Worm (Caenorhabditis elegans): Measurements from ENCODE around the gene nhr-229.
A peak's percentile ranks its signal among the peaks of the same experiment; 100 is the strongest.

nhr-229 gene

DNA sequence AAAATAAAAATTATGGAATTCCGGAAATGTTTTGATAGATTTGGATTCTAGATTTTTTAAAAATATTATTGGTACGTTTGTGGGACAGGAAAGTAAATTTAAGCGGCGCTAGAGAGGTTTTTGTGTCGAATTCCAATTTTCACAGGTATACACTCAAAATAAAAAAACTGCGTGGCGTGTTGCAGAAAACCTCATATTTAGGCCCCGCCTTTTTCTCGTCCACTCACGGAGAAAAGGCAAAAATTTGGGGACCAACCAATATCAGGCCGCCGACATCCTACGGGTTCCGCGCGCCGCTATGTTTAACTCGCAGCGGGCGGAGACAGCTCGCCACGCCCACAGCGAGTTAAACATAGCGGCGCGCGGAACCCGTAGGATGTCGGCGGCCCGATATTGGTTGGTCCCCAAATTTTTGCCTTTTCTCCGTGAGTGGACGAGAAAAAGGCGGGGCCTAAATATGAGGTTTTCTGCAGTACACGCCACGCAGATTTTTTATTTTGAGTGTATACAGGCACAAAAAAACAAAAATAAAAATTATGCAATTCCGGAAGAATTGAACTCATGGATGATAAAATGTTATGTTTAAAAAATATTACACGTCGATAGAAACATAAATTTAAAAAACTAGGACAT lies 28.2 kb upstream of the nhr-229 start:
- TF ChIP-seq pbrm-1 (GFP tag; IDR thresholded peaks at IDR 0.05) (peak; percentile 58; the same call in 1 of the 2 replicates), attf-6 (GFP tag; IDR thresholded peaks at IDR 0.05) (peak; percentile 91), snpc-4 (GFP tag; optimal IDR thresholded peaks at IDR 0.05) (peak; percentile 37), snpc-4 (tag; optimal IDR thresholded peaks at IDR 0.05) (peak in 3 of 4 experiments; percentile 68 to 95 (median 85))

DNA sequence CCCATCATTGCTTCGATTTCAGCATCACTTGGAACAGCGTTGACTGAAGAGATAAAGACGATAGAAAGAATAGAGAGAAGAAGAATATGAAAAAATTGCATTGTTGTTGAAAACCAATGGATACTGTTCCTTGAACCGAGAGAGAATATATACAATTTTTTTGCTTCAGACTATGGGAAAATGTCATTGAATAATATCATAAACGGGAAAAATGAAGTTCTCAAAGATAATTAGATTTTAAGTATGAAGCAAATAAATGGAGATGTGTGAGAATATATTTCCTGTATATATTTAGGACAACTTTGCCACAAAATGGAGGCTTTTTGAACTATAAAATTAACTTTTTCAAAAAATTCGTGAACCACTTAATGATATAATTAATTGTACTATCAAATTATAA lies 27.6 kb upstream of the nhr-229 start, which contains the start of gene Y116A8C.44:
Y116A8C.44 (minus strand) TSS at position 101 of the 400 bp plus-strand sequence.
- TF ChIP-seq bed-1 (GFP tag; IDR thresholded peaks at IDR 0.05), result no peak
- no peak for TF ChIP-seq sdz-38 (tag; optimal IDR thresholded peaks at IDR 0.05)
- no peak for TF ChIP-seq rpc-1 (optimal IDR thresholded peaks at IDR 0.05)
- no peak for TF ChIP-seq rpc-1 (tag; optimal IDR thresholded peaks at IDR 0.05)
- no peak for TF ChIP-seq dox-1 (GFP tag; IDR thresholded peaks at IDR 0.05)
- TF ChIP-seq unc-130 (GFP tag; optimal IDR thresholded peaks at IDR 0.05), result no peak

DNA sequence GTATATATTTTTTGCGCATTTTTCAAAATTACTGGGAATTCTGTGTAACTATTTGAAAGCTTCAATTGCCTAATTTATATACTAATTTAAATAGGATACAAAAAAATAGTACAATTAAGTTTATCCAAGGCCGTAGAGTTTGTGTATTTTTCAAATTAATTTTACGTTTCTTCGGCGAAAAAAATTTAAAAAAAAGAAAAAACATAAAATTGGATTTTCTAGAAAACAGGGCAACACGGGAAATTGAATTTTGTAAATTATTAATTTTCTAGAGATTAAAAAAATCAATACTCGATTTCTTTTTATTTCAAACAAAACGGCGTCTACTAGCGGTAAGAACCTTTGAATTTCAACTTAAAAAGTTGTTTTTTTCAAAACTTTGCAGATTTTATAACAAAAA lies 22.9 kb upstream of the nhr-229 start, which contains the start of gene Y116A8C.23:
Y116A8C.23 (plus strand) TSS at position 301 of the 400 bp plus-strand sequence.
- TF ChIP-seq F39B2.1 (GFP tag; IDR thresholded peaks at IDR 0.05) (no peak), Y56A3A.18 (GFP tag; IDR thresholded peaks at IDR 0.05) (no peak), sdz-38 (tag; optimal IDR thresholded peaks at IDR 0.05) (no peak), lsl-1 (GFP tag; optimal IDR thresholded peaks at IDR 0.05) (no peak), snpc-3.4 (tag; optimal IDR thresholded peaks at IDR 0.05) (no peak), aptf-3 (GFP tag; IDR thresholded peaks at IDR 0.05) (no peak), hsf-1 (GFP tag; IDR thresholded peaks at IDR 0.05) (no peak), hlh-26 (GFP tag; conservative IDR thresholded peaks at IDR 0.05) (no peak), lir-1 (GFP tag; conservative IDR thresholded peaks at IDR 0.05) (no peak), B0019.2 (GFP tag; conservative IDR thresholded peaks at IDR 0.05) (no peak)

DNA sequence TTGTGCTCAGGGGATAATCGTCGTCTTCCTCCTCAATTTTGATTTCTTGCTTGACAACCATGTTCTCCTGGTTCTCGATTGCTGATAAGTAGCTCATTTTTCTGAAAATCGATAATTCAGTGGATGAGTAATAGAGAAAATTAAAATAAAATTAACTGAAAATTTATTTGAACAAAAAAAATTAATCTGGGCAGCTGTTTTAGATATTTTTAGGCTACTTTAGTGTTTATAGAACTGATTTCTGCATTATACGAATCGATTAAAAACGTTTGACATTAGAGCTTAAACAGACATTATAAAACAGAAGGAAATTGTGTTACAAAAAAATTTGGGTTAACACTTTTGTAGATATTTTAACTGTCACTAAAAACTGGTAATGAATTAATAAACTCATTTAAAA lies 17.9 kb upstream of the nhr-229 start, which contains the start of gene athp-3:
athp-3 (minus strand) TSS at position 101 of the 400 bp plus-strand sequence.
- no peak for TF ChIP-seq ceh-91 (GFP tag; IDR thresholded peaks at IDR 0.05)
- no peak for TF ChIP-seq bed-2 (GFP tag; IDR thresholded peaks at IDR 0.05)
- TF ChIP-seq unc-130 (GFP tag; optimal IDR thresholded peaks at IDR 0.05), result no peak
- no peak for TF ChIP-seq ceh-100 (GFP tag; IDR thresholded peaks at IDR 0.05)
- TF ChIP-seq snpc-1.1 (tag; optimal IDR thresholded peaks at IDR 0.05; ENCODE audit: insufficient read depth), result no peak
- TF ChIP-seq let-526 (GFP tag; IDR thresholded peaks at IDR 0.05), result no peak
- no peak for TF ChIP-seq dpl-1 (GFP tag; optimal IDR thresholded peaks at IDR 0.05)
- TF ChIP-seq hmg-1.2 (GFP tag; IDR thresholded peaks at IDR 0.05), result no peak

DNA sequence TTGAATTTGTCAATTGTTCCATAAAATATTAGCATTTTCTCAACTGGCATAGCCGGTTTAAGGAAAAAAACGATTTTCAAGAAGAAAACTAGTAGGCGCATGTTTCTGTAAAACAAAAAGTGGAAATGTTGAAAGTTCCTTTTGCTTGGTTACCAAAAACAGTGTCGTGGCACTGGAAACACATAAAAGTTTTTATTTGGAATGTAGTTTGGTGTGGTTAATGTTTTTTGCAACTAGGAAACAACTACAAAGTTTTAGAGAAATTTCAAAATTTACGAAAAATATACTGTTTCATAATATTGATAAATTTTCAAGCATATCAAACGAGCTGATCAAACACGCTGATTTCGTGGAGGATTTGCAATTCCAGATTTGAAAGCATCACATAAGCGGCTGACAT lies 15.3 kb upstream of the nhr-229 start, which contains the start of gene clec-195:
clec-195 (minus strand) TSS at position 101 of the 400 bp plus-strand sequence.
- TF ChIP-seq F10E7.11 (tag; optimal IDR thresholded peaks at IDR 0.05) (no peak), mes-4 (tag; optimal IDR thresholded peaks at IDR 0.05) (no peak), F49E8.2 (tag; optimal IDR thresholded peaks at IDR 0.05; ENCODE audit: insufficient read depth) (no peak), ets-4 (GFP tag; optimal IDR thresholded peaks at IDR 0.05) (no peak), C06A6.2 (GFP tag; conservative IDR thresholded peaks at IDR 0.05) (no peak), egl-44 (GFP tag; IDR thresholded peaks at IDR 0.05) (no peak), B0336.3 (GFP tag; IDR thresholded peaks at IDR 0.05) (no peak), madf-6 (GFP tag; IDR thresholded peaks at IDR 0.05) (no peak), ztf-18 (tag; optimal IDR thresholded peaks at IDR 0.05) (no peak), K12H6.12 (tag; optimal IDR thresholded peaks at IDR 0.05) (no peak), tlf-1 (GFP tag; optimal IDR thresholded peaks at IDR 0.05) (no peak)
